Fruit fly (Drosophila melanogaster) whole organism, embryonic: ENCODE results near the gene Or63a.

Experiments
- Ada2b ChIP-seq: fragments of 200-800 bp; sonication (Bioruptor generic); IDR thresholded peaks from 2 replicates; pipeline ENCODE4 v1.3.6; 2022; ENCODE audit warnings: missing biosample characterization, missing genetic modification characterization
- B-H1 ChIP-seq: fragments of 200-800 bp; sonication (Bioruptor generic); IDR thresholded peaks from 3 replicates; pipeline ENCODE4 v1.3.6; 2022; ENCODE audit warnings: missing biosample characterization, missing genetic modification characterization
- CG11504 ChIP-seq: fragments of 200-800 bp; sonication (Bioruptor generic); optimal IDR thresholded peaks from 3 replicates; lab custom pipeline; 2019; ENCODE audit warnings: missing biosample characterization, mild to moderate bottlenecking, missing genetic modification characterization, moderate library complexity
- CG13296 ChIP-seq: fragments of 200-800 bp; sonication (Bioruptor generic); optimal IDR thresholded peaks from 3 replicates; lab custom pipeline; 2018; ENCODE audit warnings: missing biosample characterization, mild to moderate bottlenecking, missing genetic modification characterization
- CG14441 ChIP-seq: fragments of 200-800 bp; sonication (Bioruptor generic); IDR thresholded peaks from 2 replicates; pipeline ENCODE4 v1.3.6; 2022; ENCODE audit warnings: missing biosample characterization, missing genetic modification characterization
- CG18599 ChIP-seq: fragments of 200-800 bp; sonication (Bioruptor generic); optimal IDR thresholded peaks from 3 replicates; lab custom pipeline; 2017; ENCODE audit warnings: missing biosample characterization, missing genetic modification characterization, mild to moderate bottlenecking, moderate library complexity, missing genetic modification reagents
- CG31441 ChIP-seq: fragments of 200-800 bp; sonication (Bioruptor generic); IDR thresholded peaks from 2 replicates; pipeline ENCODE4 v1.3.6; 2022; ENCODE audit warnings: missing biosample characterization, missing genetic modification characterization
- CG3281 ChIP-seq: fragments of 200-800 bp; sonication (Bioruptor generic); optimal IDR thresholded peaks from 3 replicates; lab custom pipeline; 2017; ENCODE audit warnings: missing biosample characterization, mild to moderate bottlenecking, missing genetic modification characterization
- CG4360 ChIP-seq: fragments of 200-800 bp; sonication (Bioruptor generic); IDR thresholded peaks from 2 replicates; pipeline ENCODE4 v1.3.6; 2022; ENCODE audit warnings: missing biosample characterization, missing genetic modification characterization
- CG43689 ChIP-seq: fragments of 200-800 bp; sonication (Bioruptor generic); IDR thresholded peaks from 2 replicates; pipeline ENCODE4 v1.3.6; 2022; ENCODE audit warnings: missing biosample characterization, missing genetic modification characterization
- CG6689 ChIP-seq: fragments of 200-800 bp; sonication (Bioruptor generic); IDR thresholded peaks from 2 replicates; pipeline ENCODE4 v1.3.6; 2022; ENCODE audit warnings: missing biosample characterization, missing genetic modification characterization
- CG7786 ChIP-seq: fragments of 200-800 bp; sonication (Bioruptor generic); optimal IDR thresholded peaks from 2 replicates; lab custom pipeline; 2016; ENCODE audit warnings: missing biosample characterization, missing genetic modification characterization
- CG8944 ChIP-seq: fragments of 200-800 bp; sonication (Bioruptor generic); optimal IDR thresholded peaks from 3 replicates; lab custom pipeline; 2016; ENCODE audit warnings: missing biosample characterization, missing genetic modification characterization
- CG9609 ChIP-seq: fragments of 200-800 bp; sonication (Bioruptor generic); optimal IDR thresholded peaks from 3 replicates; lab custom pipeline; 2016; ENCODE audit warnings: missing biosample characterization, missing genetic modification characterization
- Dbx ChIP-seq: fragments of 200-800 bp; sonication (Bioruptor generic); IDR thresholded peaks from 3 replicates; pipeline ENCODE4 v1.3.6; 2022; ENCODE audit warnings: missing biosample characterization, missing genetic modification characterization
- Dll ChIP-seq: fragments of 200-800 bp; sonication (Bioruptor generic); IDR thresholded peaks from 4 replicates; pipeline ENCODE4 v1.3.6; 2022; ENCODE audit warnings: missing biosample characterization, missing genetic modification characterization; ENCODE audit not compliant: partially characterized antibody
- Ets65A ChIP-seq: fragments of 200-800 bp; sonication (Bioruptor generic); peaks from one replicate; lab custom pipeline; 2016; ENCODE audit warnings: missing biosample characterization, missing genetic modification characterization
- HLH3B ChIP-seq: fragments of 200-800 bp; sonication (Bioruptor generic); IDR thresholded peaks from 2 replicates; pipeline ENCODE4 v1.3.6; 2022; ENCODE audit warnings: missing biosample characterization, missing genetic modification characterization
- NK7.1 ChIP-seq: fragments of 200-800 bp; sonication (Bioruptor generic); optimal IDR thresholded peaks from 3 replicates; lab custom pipeline; 2016; ENCODE audit warnings: missing biosample characterization, missing genetic modification characterization
- Opbp ChIP-seq: fragments of 200-800 bp; sonication (Bioruptor generic); IDR thresholded peaks from 3 replicates; pipeline ENCODE4 v1.3.6; 2022; ENCODE audit warnings: missing biosample characterization, missing genetic modification characterization; ENCODE audit not compliant: partially characterized antibody
- Ptx1 ChIP-seq: fragments of 200-800 bp; sonication (Bioruptor generic); IDR thresholded peaks from 2 replicates; pipeline ENCODE4 v1.3.6; 2022; ENCODE audit warnings: missing biosample characterization, missing genetic modification characterization
- Rfx ChIP-seq: fragments of 200-800 bp; sonication (Bioruptor generic); IDR thresholded peaks from 2 replicates; pipeline ENCODE4 v1.3.6; 2022; ENCODE audit warnings: missing biosample characterization, missing genetic modification characterization
- YL-1 ChIP-seq: fragments of 200-800 bp; sonication (Bioruptor generic); optimal IDR thresholded peaks from 3 replicates; lab custom pipeline; 2017; ENCODE audit warnings: missing biosample characterization, mild to moderate bottlenecking, missing genetic modification characterization
- bbx ChIP-seq: fragments of 200-800 bp; sonication (Bioruptor generic); IDR thresholded peaks from 2 replicates; pipeline ENCODE4 v1.3.6; 2022; ENCODE audit warnings: missing biosample characterization, missing genetic modification characterization; ENCODE audit not compliant: partially characterized antibody
- chn ChIP-seq: fragments of 200-800 bp; sonication (Bioruptor generic); optimal IDR thresholded peaks from 2 replicates; lab custom pipeline; 2016; ENCODE audit warnings: missing biosample characterization, missing genetic modification characterization
- ci ChIP-seq: fragments of 200-800 bp; sonication (Bioruptor generic); IDR thresholded peaks from 3 replicates; pipeline ENCODE4 v1.3.6; 2022; ENCODE audit warnings: missing biosample characterization, missing genetic modification characterization
- crp ChIP-seq, 2 experiments: fragments of 200-800 bp; sonication (Bioruptor generic); optimal IDR thresholded peaks; 2 replicates in 1 of 2; 3 replicates in 1 of 2; lab custom pipeline; 2017; ENCODE audit warnings: missing biosample characterization in 2 of 2, missing genetic modification characterization in 2 of 2, mild to moderate bottlenecking in 1 of 2, moderate library complexity in 1 of 2
- dysf ChIP-seq: fragments of 200-800 bp; sonication (Bioruptor generic); IDR thresholded peaks from 3 replicates; pipeline ENCODE4 v1.3.6; 2022; ENCODE audit warnings: missing biosample characterization, missing genetic modification characterization
- ken ChIP-seq: fragments of 200-800 bp; sonication (Bioruptor generic); IDR thresholded peaks from 3 replicates; pipeline ENCODE4 v1.3.6; 2022; ENCODE audit warnings: missing biosample characterization, missing genetic modification characterization
- lab ChIP-seq: fragments of 200-800 bp; sonication (Bioruptor generic); optimal IDR thresholded peaks from 3 replicates; lab custom pipeline; 2017; ENCODE audit warnings: missing biosample characterization, missing genetic modification characterization, mild to moderate bottlenecking, moderate library complexity, missing genetic modification reagents
- pan ChIP-seq, 4 experiments: fragments of >200 bp in 3 of 4; fragments of 200-800 bp in 1 of 4; sonication (Bioruptor generic) in 1 of 4; optimal IDR thresholded peaks in 3 of 4; IDR thresholded peaks in 1 of 4; 2 replicates each; pipeline versions ENCODE4 v1.3.6 to Lab custom; 2017 to 2022; ENCODE audit warnings: missing biosample characterization in 2 of 4, missing genetic modification characterization in 2 of 4, mixed read lengths in 1 of 4
- pzg ChIP-seq: fragments of 200-800 bp; sonication (Bioruptor generic); optimal IDR thresholded peaks from 3 replicates; lab custom pipeline; 2018; ENCODE audit warnings: missing biosample characterization, mild to moderate bottlenecking, missing genetic modification characterization, moderate library complexity
- sna ChIP-seq: fragments of 200-800 bp; sonication (Bioruptor generic); IDR thresholded peaks from 2 replicates; pipeline ENCODE4 v1.3.6; 2022; ENCODE audit warnings: missing biosample characterization, missing genetic modification characterization; ENCODE audit not compliant: partially characterized antibody
- sqz ChIP-seq: fragments of 200-800 bp; sonication (Bioruptor generic); optimal IDR thresholded peaks from 3 replicates; lab custom pipeline; 2018; ENCODE audit warnings: missing biosample characterization, mild to moderate bottlenecking, missing genetic modification characterization
- stwl ChIP-seq: fragments of 200-800 bp; sonication (Bioruptor generic); optimal IDR thresholded peaks from 3 replicates; lab custom pipeline; 2018; ENCODE audit warnings: missing biosample characterization, mild to moderate bottlenecking, missing genetic modification characterization, moderate library complexity
- tgo ChIP-seq: fragments of 200-800 bp; sonication (Bioruptor generic); IDR thresholded peaks from 3 replicates; pipeline ENCODE4 v1.3.6; 2022; ENCODE audit warnings: missing biosample characterization, missing genetic modification characterization
- ttk ChIP-seq: fragments of 200-800 bp; sonication (Bioruptor generic); IDR thresholded peaks from 2 replicates; pipeline ENCODE4 v2.1.2; 2022; ENCODE audit warnings: missing biosample characterization, missing genetic modification characterization
- tx ChIP-seq: fragments of 200-800 bp; sonication (Bioruptor generic); optimal IDR thresholded peaks from 2 replicates; lab custom pipeline; 2016; ENCODE audit warnings: missing biosample characterization, missing genetic modification characterization
- unc-4 ChIP-seq: fragments of 200-800 bp; sonication (Bioruptor generic); IDR thresholded peaks from 2 replicates; pipeline ENCODE4 v1.3.6; 2022; ENCODE audit warnings: missing biosample characterization, missing genetic modification characterization; ENCODE audit not compliant: partially characterized antibody

Gene Or63a

dm6 chr3L:2980856-2981255, 19.5 kb downstream of the Or63a start, which contains the start of gene CPT2 (continued):
- TF ChIP-seq Opbp (GFP tag; lab: Robert Waterston, UW) (peak; percentile 45; the same call in 2 of the 3 replicates), CG4360 (GFP tag; lab: Robert Waterston, UW) (peak; percentile 66; the same call in 1 of the 2 replicates), YL-1 (GFP tag; lab: Kevin White, UChicago) (no peak), pzg (GFP tag; lab: Kevin White, UChicago) (peak; percentile 44), stwl (tag; lab: Kevin White, UChicago) (peak; percentile 51), CG43689 (GFP tag; lab: Robert Waterston, UW) (no peak), bbx (GFP tag; lab: Robert Waterston, UW) (peak; percentile 82), Dll (GFP tag; lab: Robert Waterston, UW) (peak; percentile 82), NK7.1 (GFP tag; lab: Kevin White, UChicago) (no peak), sna (peak; percentile 68; the same call in 1 of the 2 replicates), crp (GFP tag; optimal IDR thresholded peaks at IDR 0.05; lab: Kevin White, UChicago) (peak; percentile 55 to 92), unc-4 (peak; percentile 62)

- TF ChIP-seq CG9609 (no peak), CG11504 (tag; lab: Kevin White, UChicago) (peak; percentile 94), ci (GFP tag; lab: Robert Waterston, UW) (no peak)
Measured at dm6 chr3L:2986302-2986701, 25.0 kb downstream of the Or63a start.

- TF ChIP-seq CG7786 (GFP tag; lab: Kevin White, UChicago) (no peak), Dbx (GFP tag; lab: Robert Waterston, UW) (peak; percentile 25; the same call in 1 of the 3 replicates), CG31441 (GFP tag; lab: Robert Waterston, UW) (no peak), tgo (GFP tag; lab: Robert Waterston, UW) (0 out of 3 replicates have a peak, but pooled peaks have one; percentile 16), ttk (GFP tag; lab: Robert Waterston, UW) (0 out of 2 replicates have a peak, but pooled peaks have one; percentile 6), CG6689 (GFP tag; lab: Robert Waterston, UW) (0 out of 2 replicates have a peak, but pooled peaks have one; percentile 27), CG18599 (peak; percentile 45), CG14441 (GFP tag; lab: Robert Waterston, UW) (peak; percentile 29; the same call in 1 of the 2 replicates), lab (peak; percentile 54), pan (optimal IDR thresholded peaks at IDR 0.05; lab: Kevin White, UChicago) (no peak), pan (GFP tag; optimal IDR thresholded peaks at IDR 0.05 in 1 of 2, IDR thresholded peaks at IDR 0.05 in 1 of 2) (peak in 1 of 2 experiments; percentile 27), chn (GFP tag; lab: Kevin White, UChicago) (no peak), Ada2b (GFP tag; lab: Robert Waterston, UW) (0 out of 2 replicates have a peak, but pooled peaks have one; percentile 15), Ptx1 (GFP tag; lab: Robert Waterston, UW) (0 out of 2 replicates have a peak, but pooled peaks have one; percentile 26), dysf (GFP tag; lab: Robert Waterston, UW) (peak; percentile 46; the same call in 1 of the 3 replicates), HLH3B (GFP tag; lab: Robert Waterston, UW) (0 out of 2 replicates have a peak, but pooled peaks have one; percentile 8), CG11504 (tag; lab: Kevin White, UChicago) (peak; percentile 23), CG3281 (GFP tag; lab: Kevin White, UChicago) (peak; percentile 18), CG13296 (no peak), Ets65A (GFP tag; lab: Kevin White, UChicago) (peak; percentile 90), Rfx (0 out of 2 replicates have a peak, but pooled peaks have one; percentile 19)
Measured at dm6 chr3L:2987749-2988148, 26.4 kb downstream of the Or63a start.

dm6 chr3L:2994872-2995271, 33.5 kb downstream of the Or63a start, which contains the start of gene CG2113:
CG2113 (plus strand) TSS chr3L:2995172.
- TF ChIP-seq sqz (GFP tag; lab: Kevin White, UChicago) (no peak), B-H1 (GFP tag; lab: Robert Waterston, UW) (no peak), tx (GFP tag; lab: Kevin White, UChicago) (no peak), CG8944 (GFP tag; lab: Kevin White, UChicago) (no peak), ken (GFP tag; lab: Robert Waterston, UW) (no peak)
